Worm (Caenorhabditis elegans) whole organism, L2 larva: Measurements from ENCODE around the gene F07F6.7.
A peak's percentile ranks its signal among the peaks of the same experiment; 100 is the strongest.

Experiments
- alr-1 ChIP-seq: fragments of 150-350 bp; optimal IDR thresholded peaks from 2 replicates; lab custom pipeline; 2014; ENCODE audit warnings: missing biosample characterization, missing genetic modification characterization
- aly-2 ChIP-seq: fragments of 150-350 bp; optimal IDR thresholded peaks from 2 replicates; lab custom pipeline; 2014; ENCODE audit warnings: missing biosample characterization, missing genetic modification characterization
- ceh-82 ChIP-seq: fragments of 150-350 bp; optimal IDR thresholded peaks from 2 replicates; lab custom pipeline; 2014; ENCODE audit warnings: missing biosample characterization, missing genetic modification characterization
- elt-3 ChIP-seq: sonication (generic microtip); optimal IDR thresholded peaks from 2 replicates; lab custom pipeline; 2017; ENCODE audit warnings: missing biosample characterization, missing genetic modification characterization
- fos-1 ChIP-seq: fragments of 150-350 bp; optimal IDR thresholded peaks from 2 replicates; lab custom pipeline; 2014; ENCODE audit warnings: missing biosample characterization, missing genetic modification characterization
- gmeb-1 ChIP-seq: fragments of 150-350 bp; optimal IDR thresholded peaks from 2 replicates; lab custom pipeline; 2014; ENCODE audit warnings: missing biosample characterization, missing genetic modification characterization
- lin-11 ChIP-seq: fragments of 150-350 bp; sonication (generic microtip); optimal IDR thresholded peaks from 2 replicates; lab custom pipeline; 2014; ENCODE audit warnings: missing biosample characterization, missing genetic modification characterization, inconsistent platforms, mixed read lengths
- lin-39 ChIP-seq: fragments of 150-350 bp; optimal IDR thresholded peaks from 2 replicates; lab custom pipeline; 2014; ENCODE audit warnings: missing biosample characterization, missing genetic modification reagents, missing genetic modification characterization
- mbf-1 ChIP-seq: sonication (generic microtip); optimal IDR thresholded peaks from 2 replicates; lab custom pipeline; 2017; ENCODE audit warnings: missing biosample characterization, missing genetic modification characterization
- nhr-11 ChIP-seq: fragments of 150-350 bp; optimal IDR thresholded peaks from 2 replicates; lab custom pipeline; 2014; ENCODE audit warnings: missing biosample characterization, missing genetic modification characterization
- nhr-21 ChIP-seq: fragments of 150-350 bp; optimal IDR thresholded peaks from 2 replicates; lab custom pipeline; 2014; ENCODE audit warnings: missing biosample characterization, missing genetic modification characterization
- nhr-6 ChIP-seq: fragments of 150-350 bp; optimal IDR thresholded peaks from 2 replicates; lab custom pipeline; 2014; ENCODE audit warnings: missing biosample characterization, missing genetic modification characterization
- skn-1 ChIP-seq: sonication (generic microtip); optimal IDR thresholded peaks from 2 replicates; lab custom pipeline; 2017; ENCODE audit warnings: missing biosample characterization, missing genetic modification characterization
- sma-3 ChIP-seq: sonication (generic microtip); optimal IDR thresholded peaks from 2 replicates; lab custom pipeline; 2016; ENCODE audit warnings: missing genetic modification reagents, missing genetic modification characterization, missing compliant biosample characterization
- ztf-11 ChIP-seq: sonication (generic microtip); optimal IDR thresholded peaks from 2 replicates; lab custom pipeline; 2017; ENCODE audit warnings: missing biosample characterization, missing genetic modification characterization

F07F6.7 gene

ce11 chrII:5373275-5374047 is 50.2 kb downstream of the F07F6.7 start, which contains the start of the genes agt-2 and F09E5.3 (continued):
- TF ChIP-seq mbf-1 (tag; lab: Kevin White, UChicago), result no peak
- TF ChIP-seq alr-1 (tag; lab: Kevin White, UChicago), result no peak
- no peak for TF ChIP-seq lin-39 (tag; lab: Kevin White, UChicago)
- TF ChIP-seq ceh-82 (tag; lab: Kevin White, UChicago), result peak; percentile 24
- TF ChIP-seq elt-3 (tag; lab: Kevin White, UChicago), result no peak
- TF ChIP-seq sma-3 (GFP tag; lab: Kevin White, UChicago), result peak; percentile 89
- TF ChIP-seq lin-11 (tag; lab: Kevin White, UChicago), result peak; percentile 60
- peak; percentile 92 for TF ChIP-seq fos-1
- TF ChIP-seq nhr-6 (tag; lab: Kevin White, UChicago), result peak; percentile 92
- TF ChIP-seq ztf-11 (tag; lab: Kevin White, UChicago), result no peak
- peak; percentile 52 for TF ChIP-seq skn-1 (tag; lab: Kevin White, UChicago)
- TF ChIP-seq aly-2, result no peak
- TF ChIP-seq nhr-21 (tag; lab: Kevin White, UChicago), result peak; percentile 86
- TF ChIP-seq gmeb-1 (tag; lab: Kevin White, UChicago), result peak; percentile 92
- TF ChIP-seq nhr-11 (tag; lab: Kevin White, UChicago), result no peak
